Worm (Caenorhabditis elegans): ENCODE data around the gene cpg-24.

- TF ChIP-seq crh-2 (tag; optimal IDR thresholded peaks at IDR 0.05) = peak; percentile 80
- no peak for TF ChIP-seq nhr-10 (tag; optimal IDR thresholded peaks at IDR 0.05)
- no peak for TF ChIP-seq unc-62 (GFP tag; optimal IDR thresholded peaks at IDR 0.05)
- TF ChIP-seq R02D3.7 (tag; optimal IDR thresholded peaks at IDR 0.05) = no peak
- no peak for TF ChIP-seq unc-39 (tag; optimal IDR thresholded peaks at IDR 0.05)
- TF ChIP-seq ama-1 (optimal IDR thresholded peaks at IDR 0.05) = no peak
- TF ChIP-seq lin-39 (tag; optimal IDR thresholded peaks at IDR 0.05) = no peak
Observed at ce11 chrIV:1595802-1596201, 35.9 kb upstream of the cpg-24 start, which contains the start of gene npp-8.
